Fruit fly (Drosophila melanogaster) Kc167 (cell line): ENCODE measurements around the gene CG11726.

ENCODE experiments used
- h ChIP-seq: fragments of >200 bp; optimal IDR thresholded peaks from 3 replicates; lab custom pipeline; 2018; ENCODE audit warnings: missing external identifiers
- insv ChIP-seq: fragments of >200 bp; optimal IDR thresholded peaks from 3 replicates; lab custom pipeline; 2018; ENCODE audit warnings: missing external identifiers

DNA sequence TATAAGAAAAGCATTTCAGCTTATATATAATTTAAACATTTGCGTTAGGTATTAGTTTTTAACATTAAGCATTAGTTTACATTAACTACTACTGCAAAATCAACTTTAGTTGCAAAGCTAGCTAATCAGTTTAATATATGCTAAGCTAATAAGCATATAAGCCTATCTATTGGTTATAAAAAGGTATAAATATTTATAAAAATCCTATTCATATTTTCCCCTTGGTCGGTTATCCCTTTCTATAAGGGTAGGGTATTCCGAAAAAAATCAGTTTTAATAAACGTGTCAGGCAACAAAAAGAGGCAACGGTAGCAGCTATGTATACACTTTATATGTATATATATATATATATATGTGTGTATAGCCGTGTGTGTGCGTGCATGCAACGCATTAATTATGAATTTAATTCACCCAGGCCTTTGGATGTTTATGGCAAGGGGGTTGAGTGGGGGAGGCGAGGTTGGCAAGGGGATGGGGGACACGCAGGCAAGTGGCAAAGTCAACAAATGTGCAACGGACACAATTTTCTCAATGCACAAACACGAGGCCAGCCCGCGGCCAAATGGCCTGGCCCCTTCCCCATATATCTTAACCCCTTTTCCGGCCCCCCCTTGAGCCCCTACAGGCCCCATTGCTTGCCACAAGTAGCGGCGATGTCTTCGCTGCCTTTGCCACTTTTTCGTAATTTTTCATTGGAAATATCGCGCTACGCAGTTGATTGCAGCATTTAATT, 21.2 kb upstream of the CG11726 start:
- no peak for TF ChIP-seq insv (lab: Kevin White, UChicago)
- no peak for TF ChIP-seq h (lab: Kevin White, UChicago)
